Fruit fly (Drosophila melanogaster) whole organism, embryonic: ENCODE data around the gene Lim1.

ENCODE experiments used
- CG10209 ChIP-seq: fragments of 200-800 bp; sonication (Bioruptor generic); optimal IDR thresholded peaks from 3 replicates; lab custom pipeline; 2017; ENCODE audit warnings: missing biosample characterization, mild to moderate bottlenecking, missing genetic modification characterization, missing genetic modification reagents
- CG10267 ChIP-seq: fragments of 200-800 bp; sonication (Bioruptor generic); optimal IDR thresholded peaks from 2 replicates; lab custom pipeline; 2018; ENCODE audit warnings: missing biosample characterization, mild to moderate bottlenecking, missing genetic modification characterization, moderate library complexity
- CG10462 ChIP-seq: fragments of 200-800 bp; sonication (Bioruptor generic); optimal IDR thresholded peaks from 2 replicates; lab custom pipeline; 2016; ENCODE audit warnings: missing biosample characterization, missing genetic modification characterization
- CG10959 ChIP-seq: fragments of 200-800 bp; sonication (Bioruptor generic); IDR thresholded peaks from 2 replicates; pipeline ENCODE4 v1.3.6; 2022; ENCODE audit warnings: missing biosample characterization, missing genetic modification characterization
- CG10979 ChIP-seq: fragments of 200-800 bp; sonication (Bioruptor generic); optimal IDR thresholded peaks from 2 replicates; lab custom pipeline; 2018; ENCODE audit warnings: missing biosample characterization, mild to moderate bottlenecking, missing genetic modification characterization, moderate library complexity
- CG12155 ChIP-seq: fragments of 200-800 bp; sonication (Bioruptor generic); optimal IDR thresholded peaks from 3 replicates; lab custom pipeline; 2016; ENCODE audit warnings: missing biosample characterization, missing genetic modification characterization
- CG14667 ChIP-seq: fragments of 200-800 bp; sonication (Bioruptor generic); IDR thresholded peaks from 2 replicates; pipeline ENCODE4 v1.3.6; 2022; ENCODE audit warnings: missing biosample characterization, missing genetic modification characterization
- CG14965 ChIP-seq: fragments of 200-800 bp; sonication (Bioruptor generic); optimal IDR thresholded peaks from 2 replicates; lab custom pipeline; 2016; ENCODE audit warnings: missing biosample characterization, missing genetic modification characterization, borderline replicate concordance
- CG15011 ChIP-seq: fragments of 200-800 bp; sonication (Bioruptor generic); optimal IDR thresholded peaks from 3 replicates; lab custom pipeline; 2018; ENCODE audit warnings: missing biosample characterization, mild to moderate bottlenecking, missing genetic modification characterization
- CG2678 ChIP-seq: fragments of 200-800 bp; sonication (Bioruptor generic); optimal IDR thresholded peaks from 3 replicates; lab custom pipeline; 2019; ENCODE audit warnings: missing biosample characterization, mild to moderate bottlenecking, missing genetic modification characterization, moderate library complexity
- CG33557 ChIP-seq: fragments of 200-800 bp; sonication (Bioruptor generic); optimal IDR thresholded peaks from 2 replicates; lab custom pipeline; 2019; ENCODE audit warnings: missing biosample characterization, mild to moderate bottlenecking, missing genetic modification characterization, moderate library complexity
- CG3995 ChIP-seq: fragments of 200-800 bp; sonication (Bioruptor generic); optimal IDR thresholded peaks from 3 replicates; lab custom pipeline; 2016; ENCODE audit warnings: missing biosample characterization, missing genetic modification characterization
- CG42726 ChIP-seq: fragments of 200-800 bp; sonication (Bioruptor generic); IDR thresholded peaks from 2 replicates; pipeline ENCODE4 v1.3.6; 2022; ENCODE audit warnings: missing biosample characterization, missing genetic modification characterization; ENCODE audit not compliant: partially characterized antibody
- CG4424 ChIP-seq: fragments of 200-800 bp; sonication (Bioruptor generic); optimal IDR thresholded peaks from 3 replicates; lab custom pipeline; 2016; ENCODE audit warnings: missing biosample characterization, missing genetic modification characterization
- CG4707 ChIP-seq: fragments of 200-800 bp; sonication (Bioruptor generic); optimal IDR thresholded peaks from 2 replicates; lab custom pipeline; 2018; ENCODE audit warnings: missing biosample characterization, mild to moderate bottlenecking, missing genetic modification characterization, moderate library complexity
- CG6689 ChIP-seq: fragments of 200-800 bp; sonication (Bioruptor generic); IDR thresholded peaks from 2 replicates; pipeline ENCODE4 v1.3.6; 2022; ENCODE audit warnings: missing biosample characterization, missing genetic modification characterization
- CG7556 ChIP-seq: fragments of 200-800 bp; sonication (Bioruptor generic); optimal IDR thresholded peaks from 2 replicates; lab custom pipeline; 2017; ENCODE audit warnings: missing biosample characterization, mild to moderate bottlenecking, missing genetic modification characterization
- CG9727 ChIP-seq: fragments of 200-800 bp; sonication (Bioruptor generic); optimal IDR thresholded peaks from 3 replicates; lab custom pipeline; 2017; ENCODE audit warnings: missing biosample characterization, mild to moderate bottlenecking, missing genetic modification characterization
- CrebB ChIP-seq: fragments of 200-800 bp; sonication (Bioruptor generic); optimal IDR thresholded peaks from 3 replicates; lab custom pipeline; 2018; ENCODE audit warnings: missing biosample characterization, mild to moderate bottlenecking, missing genetic modification characterization
- Deaf1 ChIP-seq: fragments of 200-800 bp; optimal IDR thresholded peaks from 3 replicates; lab custom pipeline; 2019; ENCODE audit warnings: missing biosample characterization, mild to moderate bottlenecking, missing genetic modification characterization, moderate library complexity
- Doc3 ChIP-seq: fragments of 200-800 bp; sonication (Bioruptor generic); IDR thresholded peaks from 3 replicates; pipeline ENCODE4 v1.3.6; 2022; ENCODE audit warnings: missing biosample characterization, missing genetic modification characterization; ENCODE audit not compliant: partially characterized antibody
- Dref ChIP-seq: fragments of 200-800 bp; sonication (Bioruptor generic); IDR thresholded peaks from 2 replicates; pipeline ENCODE4 v1.3.6; 2022; ENCODE audit warnings: missing biosample characterization, missing genetic modification characterization
- Fer3 ChIP-seq: fragments of 200-800 bp; sonication (Bioruptor generic); optimal IDR thresholded peaks from 2 replicates; lab custom pipeline; 2018; ENCODE audit warnings: missing biosample characterization, mild to moderate bottlenecking, missing genetic modification characterization, moderate library complexity
- H15 ChIP-seq: fragments of 200-800 bp; sonication (Bioruptor generic); IDR thresholded peaks from 3 replicates; pipeline ENCODE4 v1.3.6; 2022; ENCODE audit warnings: missing biosample characterization, missing genetic modification characterization
- H2.0 ChIP-seq: fragments of 200-800 bp; sonication (Bioruptor generic); IDR thresholded peaks from 2 replicates; pipeline ENCODE4 v1.3.6; 2022; ENCODE audit warnings: missing biosample characterization, missing genetic modification characterization
- HHEX ChIP-seq: fragments of 200-800 bp; sonication (Bioruptor generic); optimal IDR thresholded peaks from 3 replicates; lab custom pipeline; 2017; ENCODE audit warnings: missing biosample characterization, mild to moderate bottlenecking, missing genetic modification characterization, missing genetic modification reagents
- Hmr ChIP-seq: fragments of 200-800 bp; sonication (Bioruptor generic); optimal IDR thresholded peaks from 3 replicates; lab custom pipeline; 2017; ENCODE audit warnings: mild to moderate bottlenecking, missing biosample characterization, missing genetic modification reagents, missing genetic modification characterization
- Hr39 ChIP-seq: fragments of >200 bp; optimal IDR thresholded peaks from 2 replicates; lab custom pipeline; 2017
- Hr78 ChIP-seq, 2 experiments: fragments of 200-800 bp in 1 of 2; fragments of >200 bp in 1 of 2; sonication (Bioruptor generic) in 1 of 2; optimal IDR thresholded peaks; 2 replicates each; lab custom pipeline; 2017 to 2019; ENCODE audit warnings: missing biosample characterization in 2 of 2, missing genetic modification characterization in 2 of 2, mild to moderate bottlenecking in 1 of 2, moderate library complexity in 1 of 2
- Mrtf ChIP-seq: fragments of 200-800 bp; sonication (Bioruptor generic); IDR thresholded peaks from 3 replicates; pipeline ENCODE4 v1.3.6; 2022; ENCODE audit warnings: missing biosample characterization, missing genetic modification characterization
- Rx ChIP-seq: fragments of 200-800 bp; sonication (Bioruptor generic); IDR thresholded peaks from 2 replicates; pipeline ENCODE4 v1.3.6; 2022; ENCODE audit warnings: missing biosample characterization, missing genetic modification characterization
- Sin3A ChIP-seq: fragments of >200 bp; optimal IDR thresholded peaks from 2 replicates; lab custom pipeline; 2018
- Xrp1 ChIP-seq: fragments of 200-800 bp; sonication (Bioruptor generic); IDR thresholded peaks from 2 replicates; pipeline ENCODE4 v1.3.6; 2022; ENCODE audit warnings: missing biosample characterization, missing genetic modification characterization
- ab ChIP-seq: fragments of 200-800 bp; sonication (Bioruptor generic); optimal IDR thresholded peaks from 2 replicates; lab custom pipeline; 2016; ENCODE audit warnings: missing biosample characterization, missing genetic modification characterization
- bsh ChIP-seq, 2 experiments: fragments of 200-800 bp; sonication (Bioruptor generic); optimal IDR thresholded peaks; 2 replicates each; lab custom pipeline; 2017 to 2018; ENCODE audit warnings: mild to moderate bottlenecking in 2 of 2, missing biosample characterization in 2 of 2, missing genetic modification characterization in 2 of 2, moderate library complexity in 1 of 2
- chif ChIP-seq, 2 experiments: fragments of 200-800 bp; sonication (Bioruptor generic); optimal IDR thresholded peaks; 3 replicates each; lab custom pipeline; 2016; ENCODE audit warnings: missing biosample characterization in 2 of 2, missing genetic modification characterization in 2 of 2
- croc ChIP-seq: fragments of 200-800 bp; sonication (Bioruptor generic); conservative IDR thresholded peaks from 3 replicates; pipeline ENCODE4 v1.3.6; 2022; ENCODE audit warnings: missing biosample characterization, missing genetic modification characterization
- crol ChIP-seq: fragments of 200-800 bp; sonication (Bioruptor generic); IDR thresholded peaks from 2 replicates; pipeline ENCODE4 v1.3.6; 2022; ENCODE audit warnings: missing biosample characterization, missing genetic modification characterization
- maf-S ChIP-seq: fragments of 200-800 bp; sonication (Bioruptor generic); optimal IDR thresholded peaks from 2 replicates; lab custom pipeline; 2016; ENCODE audit warnings: missing biosample characterization, missing genetic modification characterization
- mam ChIP-seq: fragments of 200-800 bp; sonication (Bioruptor generic); optimal IDR thresholded peaks from 3 replicates; lab custom pipeline; 2016; ENCODE audit warnings: missing biosample characterization, missing genetic modification characterization
- nom ChIP-seq: fragments of 200-800 bp; sonication (Bioruptor generic); optimal IDR thresholded peaks from 2 replicates; lab custom pipeline; 2017; ENCODE audit warnings: missing biosample characterization, missing genetic modification characterization, mild to moderate bottlenecking, moderate library complexity, missing genetic modification reagents
- p53 ChIP-seq: fragments of 200-800 bp; sonication (Bioruptor generic); optimal IDR thresholded peaks from 2 replicates; lab custom pipeline; 2016; ENCODE audit warnings: missing biosample characterization, missing genetic modification characterization
- phol ChIP-seq: fragments of 200-800 bp; sonication (Bioruptor generic); optimal IDR thresholded peaks from 3 replicates; lab custom pipeline; 2018; ENCODE audit warnings: missing biosample characterization, mild to moderate bottlenecking, missing genetic modification characterization, moderate library complexity
- pzg ChIP-seq: fragments of 200-800 bp; sonication (Bioruptor generic); optimal IDR thresholded peaks from 3 replicates; lab custom pipeline; 2018; ENCODE audit warnings: missing biosample characterization, mild to moderate bottlenecking, missing genetic modification characterization, moderate library complexity
- repo ChIP-seq: fragments of 200-800 bp; sonication (Bioruptor generic); optimal IDR thresholded peaks from 2 replicates; lab custom pipeline; 2016; ENCODE audit warnings: missing biosample characterization, missing genetic modification characterization
- rib ChIP-seq: fragments of 200-800 bp; sonication (Bioruptor generic); IDR thresholded peaks from 2 replicates; pipeline ENCODE4 v1.3.6; 2022; ENCODE audit warnings: missing biosample characterization, missing genetic modification characterization
- salm ChIP-seq: fragments of 200-800 bp; sonication (Bioruptor generic); optimal IDR thresholded peaks from 2 replicates; lab custom pipeline; 2018; ENCODE audit warnings: missing biosample characterization, mild to moderate bottlenecking, missing genetic modification characterization
- slou ChIP-seq: fragments of 200-800 bp; sonication (Bioruptor generic); optimal IDR thresholded peaks from 3 replicates; lab custom pipeline; 2016; ENCODE audit warnings: missing biosample characterization, missing genetic modification characterization
- vvl ChIP-seq: fragments of 200-800 bp; sonication (Bioruptor generic); IDR thresholded peaks from 2 replicates; pipeline ENCODE4 v1.3.6; 2022; ENCODE audit warnings: missing biosample characterization, missing genetic modification characterization
- wek ChIP-seq: fragments of 200-800 bp; sonication (Bioruptor generic); optimal IDR thresholded peaks from 3 replicates; lab custom pipeline; 2018; ENCODE audit warnings: missing biosample characterization, mild to moderate bottlenecking, missing genetic modification characterization, moderate library complexity
- zf30C ChIP-seq: fragments of 200-800 bp; sonication (Bioruptor generic); optimal IDR thresholded peaks from 3 replicates; lab custom pipeline; 2018; ENCODE audit warnings: missing biosample characterization, mild to moderate bottlenecking, missing genetic modification characterization

The Lim1 gene

DNA sequence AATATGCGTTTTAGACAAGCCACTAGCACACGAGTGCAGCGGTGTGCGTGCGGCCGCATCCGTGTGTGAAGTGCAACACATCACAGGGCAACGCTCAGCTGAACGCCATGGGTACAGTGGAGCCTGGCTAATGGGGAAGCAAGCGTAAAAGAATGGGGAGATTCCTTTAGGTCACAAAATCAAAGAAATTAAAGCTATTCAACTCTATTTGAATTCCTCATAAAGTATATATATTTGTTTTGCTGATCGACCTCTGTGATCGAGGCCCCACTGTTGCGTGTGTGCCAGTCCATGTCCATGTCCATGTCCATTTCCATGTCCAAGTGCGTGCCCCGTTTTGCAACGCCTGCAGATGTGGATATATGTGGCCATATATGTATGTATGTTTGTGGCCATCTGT, 50.3 kb downstream of the Lim1 start (continued):
- TF ChIP-seq Mrtf (0 out of 3 replicates have a peak, but pooled peaks have one; percentile 18), rib (no peak), CG3995 (GFP tag; lab: Kevin White, UChicago) (no peak), CG14965 (GFP tag; lab: Kevin White, UChicago) (no peak), Doc3 (no peak), slou (GFP tag; lab: Kevin White, UChicago) (no peak), HHEX (GFP tag; lab: Kevin White, UChicago) (no peak), Dref (GFP tag; lab: Robert Waterston, UW) (no peak), H2.0 (GFP tag; lab: Robert Waterston, UW) (0 out of 2 replicates have a peak, but pooled peaks have one; percentile 6), chif (GFP tag; optimal IDR thresholded peaks at IDR 0.05; lab: Kevin White, UChicago) (peak; percentile 18 to 57), mam (no peak), H15 (0 out of 3 replicates have a peak, but pooled peaks have one; percentile 34), CG9727 (GFP tag; lab: Kevin White, UChicago) (peak; percentile 23), CG12155 (GFP tag; lab: Kevin White, UChicago) (no peak), Sin3A (lab: Kevin White, UChicago) (no peak), CG7556 (GFP tag; lab: Kevin White, UChicago) (no peak), Hr39 (lab: Kevin White, UChicago) (no peak), CG10979 (tag; lab: Kevin White, UChicago) (peak; percentile 48), pzg (GFP tag; lab: Kevin White, UChicago) (no peak), salm (tag; lab: Kevin White, UChicago) (no peak), Fer3 (tag; lab: Kevin White, UChicago) (no peak), ab (GFP tag; lab: Kevin White, UChicago) (no peak), nom (GFP tag; lab: Kevin White, UChicago) (peak; percentile 48), croc (peak; percentile 35; the same call in 1 of the 3 replicates), maf-S (no peak), CrebB (tag; lab: Kevin White, UChicago) (no peak), zf30C (GFP tag; lab: Kevin White, UChicago) (no peak), Hmr (no peak), CG14667 (GFP tag; lab: Robert Waterston, UW) (0 out of 2 replicates have a peak, but pooled peaks have one; percentile 31), CG33557 (peak; percentile 58), CG10959 (GFP tag; lab: Robert Waterston, UW) (peak; percentile 73), p53 (GFP tag; lab: Kevin White, UChicago) (no peak), Deaf1 (tag; lab: Kevin White, UChicago) (no peak), phol (tag; lab: Kevin White, UChicago) (peak; percentile 37), bsh (GFP tag; optimal IDR thresholded peaks at IDR 0.05; lab: Kevin White, UChicago) (peak; percentile 14 to 59), CG15011 (GFP tag; lab: Kevin White, UChicago) (no peak), repo (GFP tag; lab: Kevin White, UChicago) (no peak), CG10267 (no peak), CG10462 (no peak), CG4424 (peak; percentile 29), Rx (peak; percentile 22; the same call in 1 of the 2 replicates), CG2678 (tag; lab: Kevin White, UChicago) (peak; percentile 9), wek (GFP tag; lab: Kevin White, UChicago) (no peak), CG42726 (no peak), crol (GFP tag; lab: Robert Waterston, UW) (no peak), CG6689 (GFP tag; lab: Robert Waterston, UW) (peak; percentile 51; the same call in 1 of the 2 replicates), CG4707 (no peak), Hr78 (GFP tag; optimal IDR thresholded peaks at IDR 0.05; lab: Kevin White, UChicago) (no peak), CG10209 (GFP tag; lab: Kevin White, UChicago) (peak; percentile 0), Xrp1 (GFP tag; lab: Robert Waterston, UW) (peak; percentile 60; the same call in 1 of the 2 replicates), vvl (GFP tag; lab: Robert Waterston, UW) (peak; percentile 38; the same call in 1 of the 2 replicates)
